Fruit fly (Drosophila melanogaster): ENCODE results near the gene cnc.

DNA sequence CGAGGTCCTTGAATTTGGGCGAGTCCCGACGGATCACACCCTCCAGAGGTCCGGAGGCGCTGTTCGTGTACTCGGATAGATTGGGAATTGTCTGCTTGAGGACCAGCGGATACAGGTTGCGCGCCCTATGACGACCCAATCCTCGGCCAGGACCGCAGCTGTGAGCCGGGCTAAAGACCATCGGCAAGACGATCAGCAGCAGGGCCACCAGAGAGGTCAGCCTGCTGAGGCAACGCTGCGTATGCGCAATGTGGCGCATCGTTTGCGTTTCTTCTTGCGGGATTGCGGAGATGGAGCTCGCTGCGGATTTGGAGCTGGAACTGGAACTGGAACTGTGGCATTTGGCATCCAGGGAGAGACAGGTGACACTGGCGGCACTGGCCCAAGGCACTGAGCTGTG lies 85.4 kb downstream of the cnc start:
- no peak for TF ChIP-seq CG3032 (tag; optimal IDR thresholded peaks at IDR 0.05)
- TF ChIP-seq Ets21C (GFP tag; optimal IDR thresholded peaks at IDR 0.05), result no peak
- no peak for TF ChIP-seq salr (GFP tag; optimal IDR thresholded peaks at IDR 0.05)
- no peak for TF ChIP-seq CG8632 (GFP tag; optimal IDR thresholded peaks at IDR 0.05)
- TF ChIP-seq svp (GFP tag), result no peak
- no peak for TF ChIP-seq cyc (GFP tag; optimal IDR thresholded peaks at IDR 0.05)
- TF ChIP-seq Sox102F (GFP tag; optimal IDR thresholded peaks at IDR 0.05), result no peak
